Worm (Caenorhabditis elegans) whole organism, L4/young adult: ENCODE results near the gene inf-1.

Experiments
- W03F9.2 ChIP-seq: fragments of 150-350 bp; optimal IDR thresholded peaks from 2 replicates; lab custom pipeline; 2014; ENCODE audit warnings: missing biosample characterization, missing genetic modification characterization
- dao-5 ChIP-seq: sonication (generic microtip); optimal IDR thresholded peaks from 2 replicates; lab custom pipeline; 2016; ENCODE audit warnings: missing genotype, missing genetic modification characterization, moderate library complexity, missing compliant biosample characterization
- him-1 ChIP-seq: sonication (generic microtip); optimal IDR thresholded peaks from 2 replicates; lab custom pipeline; 2016; ENCODE audit warnings: missing genotype, missing genetic modification reagents, missing genetic modification characterization, missing compliant biosample characterization

ce11 chrIII:6951435-6951834, 21.5 kb downstream of the inf-1 start:
- TF ChIP-seq W03F9.2 (no peak), him-1 (no peak), dao-5 (no peak)
